Worm (Caenorhabditis elegans) whole organism, L4/young adult: ENCODE results near the gene col-76.

Experiments used
- dao-5 ChIP-seq: sonication (generic microtip); optimal IDR thresholded peaks from 2 replicates; lab custom pipeline; 2016; ENCODE audit warnings: missing genotype, missing genetic modification characterization, moderate library complexity, missing compliant biosample characterization
- him-1 ChIP-seq: sonication (generic microtip); optimal IDR thresholded peaks from 2 replicates; lab custom pipeline; 2016; ENCODE audit warnings: missing genotype, missing genetic modification reagents, missing genetic modification characterization, missing compliant biosample characterization

DNA sequence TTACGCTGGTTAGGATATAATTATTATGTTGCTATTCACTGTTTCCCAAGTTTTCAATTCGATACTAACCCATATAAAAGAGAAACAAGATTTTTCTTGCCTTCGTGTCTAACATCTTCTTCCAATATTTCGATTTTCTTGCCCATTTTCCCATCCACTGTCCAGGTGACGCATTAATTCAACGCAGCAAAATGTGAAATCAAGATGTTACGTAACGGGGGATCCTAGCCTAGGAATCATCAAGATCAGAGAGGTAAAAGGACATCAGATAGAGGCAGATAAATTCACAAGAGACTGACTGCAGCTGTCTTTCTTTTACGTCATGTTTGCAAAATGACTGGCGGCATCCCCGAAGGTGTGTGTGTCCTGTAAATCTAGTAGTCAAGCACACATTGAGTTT, 20.5 kb downstream of the col-76 start:
- no peak for TF ChIP-seq him-1 (tag; lab: Kevin White, UChicago)
- no peak for TF ChIP-seq dao-5 (tag; lab: Kevin White, UChicago)
